Worm (Caenorhabditis elegans): ENCODE results near the gene clec-86.

clec-86 gene

DNA sequence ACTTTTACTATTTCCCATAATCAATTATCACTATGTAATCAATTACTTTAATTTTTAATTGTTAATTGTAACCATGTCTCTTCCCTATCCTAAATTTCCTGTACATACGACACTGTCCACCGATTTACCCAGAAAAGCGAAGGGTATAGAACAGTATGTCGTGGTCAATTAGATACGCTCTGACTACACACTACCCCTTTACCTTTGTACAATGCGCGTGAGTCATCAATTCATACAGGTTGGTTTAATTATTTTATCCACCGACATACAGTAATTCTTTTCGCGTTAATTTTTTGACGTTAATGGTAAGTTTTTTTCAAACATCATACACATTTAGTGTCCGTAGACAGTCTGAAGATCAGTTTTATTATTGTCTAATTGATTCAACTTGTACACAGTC lies 42.0 kb downstream of the clec-86 start (continued):
- peak; percentile 47 for TF ChIP-seq zfp-2 (tag; optimal IDR thresholded peaks at IDR 0.05)
- peak; percentile 66 for TF ChIP-seq dpl-1 (GFP tag; optimal IDR thresholded peaks at IDR 0.05)
- no peak for TF ChIP-seq egl-43 (GFP tag; IDR thresholded peaks at IDR 0.05)
- TF ChIP-seq F44E2.7 (GFP tag; IDR thresholded peaks at IDR 0.05), result no peak
- peak; percentile 75 for TF ChIP-seq nhr-11 (tag; optimal IDR thresholded peaks at IDR 0.05)
- TF ChIP-seq lin-13 (GFP tag; optimal IDR thresholded peaks at IDR 0.05), result peak; percentile 84
- peak; percentile 99 for TF ChIP-seq nhr-77 (tag; optimal IDR thresholded peaks at IDR 0.05)
- no peak for TF ChIP-seq spr-3 (GFP tag; optimal IDR thresholded peaks at IDR 0.05)
- no peak for TF ChIP-seq F26F4.8 (GFP tag; conservative IDR thresholded peaks at IDR 0.05)
- TF ChIP-seq nhr-10 (tag; optimal IDR thresholded peaks at IDR 0.05), result peak; percentile 65
- peak; percentile 12 for TF ChIP-seq ces-1 (GFP tag; optimal IDR thresholded peaks at IDR 0.05)
- peak; percentile 89 for TF ChIP-seq dmd-6 (GFP tag; IDR thresholded peaks at IDR 0.05)
- TF ChIP-seq jun-1 (tag; optimal IDR thresholded peaks at IDR 0.05), result peak; percentile 97
- peak; percentile 88 for TF ChIP-seq spr-1 (tag; optimal IDR thresholded peaks at IDR 0.05)
- TF ChIP-seq nhr-111 (GFP tag; optimal IDR thresholded peaks at IDR 0.05), result no peak
- TF ChIP-seq ceh-32 (tag; optimal IDR thresholded peaks at IDR 0.05; ENCODE audit: poor library complexity), result peak; percentile 49
- peak; percentile 66 for TF ChIP-seq F10B5.3 (tag; optimal IDR thresholded peaks at IDR 0.05)
- peak; percentile 84 for TF ChIP-seq pha-4 (GFP tag; IDR thresholded peaks at IDR 0.05)
- TF ChIP-seq pha-4 (tag; optimal IDR thresholded peaks at IDR 0.05), result peak; percentile 50
- TF ChIP-seq sdz-12 (GFP tag; optimal IDR thresholded peaks at IDR 0.05), result no peak
- TF ChIP-seq fkh-10 (GFP tag; optimal IDR thresholded peaks at IDR 0.05), result no peak
- TF ChIP-seq lim-7 (GFP tag; IDR thresholded peaks at IDR 0.05), result no peak
- TF ChIP-seq nhr-48 (tag; optimal IDR thresholded peaks at IDR 0.05), result peak; percentile 83
- TF ChIP-seq mep-1 (tag; optimal IDR thresholded peaks at IDR 0.05), result peak; percentile 99
- TF ChIP-seq mxl-3 (GFP tag; optimal IDR thresholded peaks at IDR 0.05), result peak; percentile 90
- peak; percentile 41 for TF ChIP-seq pqm-1 (tag; optimal IDR thresholded peaks at IDR 0.05)
- no peak for TF ChIP-seq mes-2 (tag; optimal IDR thresholded peaks at IDR 0.05; ENCODE audit: poor library complexity, severe bottlenecking)
- peak; percentile 97 for TF ChIP-seq duxl-1 (tag; optimal IDR thresholded peaks at IDR 0.05; ENCODE audit: poor library complexity)
- TF ChIP-seq fos-1 (tag; optimal IDR thresholded peaks at IDR 0.05), result peak; percentile 60
- no peak for TF ChIP-seq Y105C5A.15 (GFP tag; IDR thresholded peaks at IDR 0.05)
- TF ChIP-seq unc-62 (GFP tag; optimal IDR thresholded peaks at IDR 0.05 in 1 of 2), result peak in 1 of 2 experiments; percentile 95
- TF ChIP-seq unc-62 (tag; optimal IDR thresholded peaks at IDR 0.05), result peak; percentile 64
- TF ChIP-seq F49E8.2 (tag; optimal IDR thresholded peaks at IDR 0.05; ENCODE audit: borderline replicate concordance), result no peak
- peak; percentile 91 for TF ChIP-seq nhr-25 (tag; optimal IDR thresholded peaks at IDR 0.05; ENCODE audit: borderline replicate concordance, insufficient read depth)
- peak; percentile 94 for TF ChIP-seq rbr-2 (tag; optimal IDR thresholded peaks at IDR 0.05)
- peak; percentile 98 for TF ChIP-seq dve-1 (tag; optimal IDR thresholded peaks at IDR 0.05; ENCODE audit: insufficient read depth)
- TF ChIP-seq lir-3 (tag; optimal IDR thresholded peaks at IDR 0.05), result peak; percentile 1
- TF ChIP-seq T20F7.1 (GFP tag; optimal IDR thresholded peaks at IDR 0.05), result peak; percentile 90

ce11 chrX:7187602-7188001 lies 47.9 kb downstream of the clec-86 start, which contains the start of gene C55B6.4:
C55B6.4 (minus strand) TSS chrX:7187702.
- TF ChIP-seq zag-1 (tag; optimal IDR thresholded peaks at IDR 0.05) (no peak), F37D6.2 (tag; optimal IDR thresholded peaks at IDR 0.05) (no peak), zfp-2 (tag; optimal IDR thresholded peaks at IDR 0.05) (no peak), lin-38 (GFP tag; IDR thresholded peaks at IDR 0.05) (no peak), T20F7.1 (GFP tag; optimal IDR thresholded peaks at IDR 0.05) (no peak), aha-1 (tag) (peak; percentile 66)

Measured in whole organism, L4 larva.